Worm (Caenorhabditis elegans) whole organism, late embryonic: ENCODE results near the gene W03B1.9.

Experiments used
- ceh-2 ChIP-seq: sonication (generic microtip); optimal IDR thresholded peaks from 2 replicates; lab custom pipeline; 2016; ENCODE audit warnings: missing genotype, missing genetic modification characterization, missing compliant biosample characterization
- ceh-9 ChIP-seq: sonication (generic microtip); optimal IDR thresholded peaks from 2 replicates; lab custom pipeline; 2016; ENCODE audit warnings: mild to moderate bottlenecking, missing genetic modification characterization, inconsistent platforms, missing compliant biosample characterization
- eyg-1 ChIP-seq: sonication (generic microtip); optimal IDR thresholded peaks from 2 replicates; lab custom pipeline; 2016; ENCODE audit warnings: missing genotype, missing genetic modification characterization, missing compliant biosample characterization
- nfya-1 ChIP-seq: sonication (generic microtip); optimal IDR thresholded peaks from 2 replicates; lab custom pipeline; 2017; ENCODE audit warnings: missing genetic modification characterization, mild to moderate bottlenecking, missing compliant biosample characterization, antibody characterized with exemption, moderate library complexity
- pha-4 ChIP-seq: fragments of 150-350 bp; optimal IDR thresholded peaks from 2 replicates; lab custom pipeline; 2018; ENCODE audit warnings: missing biosample characterization, missing genetic modification reagents, missing genetic modification characterization
- sox-4 ChIP-seq: sonication (generic microtip); optimal IDR thresholded peaks from 2 replicates; lab custom pipeline; 2017; ENCODE audit warnings: mild to moderate bottlenecking, missing genetic modification characterization, inconsistent platforms, missing compliant biosample characterization

ce11 chrIV:4395555-4395954, 38.8 kb upstream of the W03B1.9 start:
- TF ChIP-seq nfya-1 (tag; lab: Kevin White, UChicago), result no peak
- no peak for TF ChIP-seq ceh-9 (tag; lab: Kevin White, UChicago)
- TF ChIP-seq sox-4 (tag; lab: Kevin White, UChicago), result no peak
- TF ChIP-seq pha-4, result no peak
- no peak for TF ChIP-seq ceh-2 (tag; lab: Kevin White, UChicago)
- TF ChIP-seq eyg-1, result no peak
